Fruit fly (Drosophila melanogaster) whole organism: Measurements from ENCODE around the gene CG43367.

Experiments
- Dll ChIP-seq: fragments of >200 bp; optimal IDR thresholded peaks from 2 replicates; lab custom pipeline; 2017
- pan ChIP-seq: fragments of >200 bp; optimal IDR thresholded peaks from 2 replicates; lab custom pipeline; 2017
- psq ChIP-seq: fragments of >200 bp; optimal IDR thresholded peaks from 2 replicates; lab custom pipeline; 2017
- usp ChIP-seq: fragments of >200 bp; optimal IDR thresholded peaks from 2 replicates; lab custom pipeline; 2017; ENCODE audit warnings: missing biosample characterization, missing genetic modification characterization, mixed read lengths

- no peak for TF ChIP-seq usp
- TF ChIP-seq Dll: no peak
- TF ChIP-seq psq (lab: Kevin White, UChicago): no peak
- TF ChIP-seq pan (lab: Kevin White, UChicago): no peak
Observed at dm6 chr3L:4239442-4240322, 45.9 kb downstream of the CG43367 start, which contains the start of gene Sqor.
